Fruit fly (Drosophila melanogaster) whole organism, embryonic: ENCODE data around the gene CG5214.

Source experiments
- Antp ChIP-seq: fragments of 200-800 bp; sonication (Bioruptor generic); optimal IDR thresholded peaks from 3 replicates; lab custom pipeline; 2016; ENCODE audit warnings: missing biosample characterization, missing genetic modification characterization
- CG1024 ChIP-seq: fragments of 200-800 bp; sonication (Bioruptor generic); IDR thresholded peaks from 2 replicates; pipeline ENCODE4 v1.3.6; 2022; ENCODE audit warnings: missing biosample characterization, missing genetic modification characterization
- CG13296 ChIP-seq: fragments of 200-800 bp; sonication (Bioruptor generic); optimal IDR thresholded peaks from 3 replicates; lab custom pipeline; 2018; ENCODE audit warnings: missing biosample characterization, mild to moderate bottlenecking, missing genetic modification characterization
- CG13624 ChIP-seq: fragments of 200-800 bp; sonication (Bioruptor generic); optimal IDR thresholded peaks from 2 replicates; lab custom pipeline; 2016; ENCODE audit warnings: missing biosample characterization, missing genetic modification characterization
- CG15696 ChIP-seq: fragments of 200-800 bp; sonication (Bioruptor generic); optimal IDR thresholded peaks from 2 replicates; lab custom pipeline; 2019; ENCODE audit warnings: missing biosample characterization, mild to moderate bottlenecking, missing genetic modification characterization, moderate library complexity
- CG16813 ChIP-seq: fragments of 200-800 bp; sonication (Bioruptor generic); IDR thresholded peaks from 3 replicates; pipeline ENCODE4 v1.3.6; 2022; ENCODE audit warnings: missing biosample characterization, missing genetic modification characterization; ENCODE audit not compliant: partially characterized antibody
- CG16815 ChIP-seq: fragments of 200-800 bp; sonication (Bioruptor generic); optimal IDR thresholded peaks from 3 replicates; lab custom pipeline; 2017; ENCODE audit warnings: missing biosample characterization, mild to moderate bottlenecking, missing genetic modification characterization
- CG17328 ChIP-seq: fragments of 200-800 bp; sonication (Bioruptor generic); IDR thresholded peaks from 2 replicates; pipeline ENCODE4 v1.3.6; 2022; ENCODE audit warnings: missing biosample characterization, missing genetic modification characterization
- CG17359 ChIP-seq: fragments of 200-800 bp; sonication (Bioruptor generic); optimal IDR thresholded peaks from 3 replicates; lab custom pipeline; 2018; ENCODE audit warnings: missing biosample characterization, mild to moderate bottlenecking, missing genetic modification characterization, moderate library complexity
- CG1792 ChIP-seq: fragments of 200-800 bp; sonication (Bioruptor generic); optimal IDR thresholded peaks from 2 replicates; lab custom pipeline; 2016; ENCODE audit warnings: missing biosample characterization, missing genetic modification characterization
- CG1832 ChIP-seq: fragments of 200-800 bp; sonication (Bioruptor generic); optimal IDR thresholded peaks from 2 replicates; lab custom pipeline; 2017; ENCODE audit warnings: missing biosample characterization, mild to moderate bottlenecking, missing genetic modification characterization, inconsistent platforms
- CG2199 ChIP-seq: fragments of 200-800 bp; sonication (Bioruptor generic); IDR thresholded peaks from 3 replicates; pipeline ENCODE4 v1.3.6; 2022; ENCODE audit warnings: missing biosample characterization, missing genetic modification characterization
- CG32532 ChIP-seq: fragments of 200-800 bp; sonication (Bioruptor generic); IDR thresholded peaks from 2 replicates; pipeline ENCODE4 v1.3.6; 2022; ENCODE audit warnings: missing biosample characterization, missing genetic modification characterization
- CG33557 ChIP-seq: fragments of 200-800 bp; sonication (Bioruptor generic); optimal IDR thresholded peaks from 2 replicates; lab custom pipeline; 2019; ENCODE audit warnings: missing biosample characterization, mild to moderate bottlenecking, missing genetic modification characterization, moderate library complexity
- CG4360 ChIP-seq: fragments of 200-800 bp; sonication (Bioruptor generic); IDR thresholded peaks from 2 replicates; pipeline ENCODE4 v1.3.6; 2022; ENCODE audit warnings: missing biosample characterization, missing genetic modification characterization
- CG4617 ChIP-seq: fragments of 200-800 bp; sonication (Bioruptor generic); optimal IDR thresholded peaks from 3 replicates; lab custom pipeline; 2016; ENCODE audit warnings: missing biosample characterization, missing genetic modification characterization, borderline replicate concordance
- CG5245 ChIP-seq: fragments of 200-800 bp; sonication (Bioruptor generic); optimal IDR thresholded peaks from 3 replicates; lab custom pipeline; 2016; ENCODE audit warnings: missing biosample characterization, missing genetic modification characterization
- CG5953 ChIP-seq: fragments of 200-800 bp; sonication (Bioruptor generic); IDR thresholded peaks from 2 replicates; pipeline ENCODE4 v1.3.6; 2022; ENCODE audit warnings: missing biosample characterization, missing genetic modification characterization
- CG6175 ChIP-seq: fragments of 200-800 bp; sonication (Bioruptor generic); IDR thresholded peaks from 3 replicates; pipeline ENCODE4 v1.3.6; 2022; ENCODE audit warnings: missing biosample characterization, missing genetic modification characterization
- CG7987 ChIP-seq: fragments of 200-800 bp; sonication (Bioruptor generic); optimal IDR thresholded peaks from 2 replicates; lab custom pipeline; 2018; ENCODE audit warnings: missing biosample characterization, mild to moderate bottlenecking, missing genetic modification characterization, moderate library complexity
- CG8089 ChIP-seq: fragments of 200-800 bp; sonication (Bioruptor generic); optimal IDR thresholded peaks from 3 replicates; lab custom pipeline; 2016; ENCODE audit warnings: missing biosample characterization, missing genetic modification characterization
- CkIIα-i1 ChIP-seq: fragments of 200-800 bp; sonication (Bioruptor generic); IDR thresholded peaks from 2 replicates; pipeline ENCODE4 v1.3.6; 2022; ENCODE audit warnings: missing biosample characterization, missing genetic modification characterization
- GATAe ChIP-seq: fragments of 200-800 bp; sonication (Bioruptor generic); conservative IDR thresholded peaks from 2 replicates; pipeline ENCODE4 v1.3.6; 2022; ENCODE audit warnings: missing biosample characterization, missing genetic modification characterization
- HmgD ChIP-seq: fragments of 200-800 bp; sonication (Bioruptor generic); optimal IDR thresholded peaks from 3 replicates; lab custom pipeline; 2016; ENCODE audit warnings: missing biosample characterization, missing genetic modification characterization
- Oli ChIP-seq: fragments of 200-800 bp; sonication (Bioruptor generic); optimal IDR thresholded peaks from 2 replicates; lab custom pipeline; 2018; ENCODE audit warnings: missing biosample characterization, mild to moderate bottlenecking, missing genetic modification characterization, moderate library complexity
- Rx ChIP-seq: fragments of 200-800 bp; sonication (Bioruptor generic); IDR thresholded peaks from 2 replicates; pipeline ENCODE4 v1.3.6; 2022; ENCODE audit warnings: missing biosample characterization, missing genetic modification characterization
- Scr ChIP-seq: fragments of 200-800 bp; sonication (Bioruptor generic); IDR thresholded peaks from 2 replicates; pipeline ENCODE4 v1.3.6; 2022; ENCODE audit warnings: missing biosample characterization, missing genetic modification characterization; ENCODE audit not compliant: partially characterized antibody
- Six4 ChIP-seq: fragments of 200-800 bp; sonication (Bioruptor generic); optimal IDR thresholded peaks from 2 replicates; lab custom pipeline; 2016; ENCODE audit warnings: missing biosample characterization, missing genetic modification characterization
- Sry-δ ChIP-seq: fragments of 200-800 bp; sonication (Bioruptor generic); optimal IDR thresholded peaks from 2 replicates; lab custom pipeline; 2016; ENCODE audit warnings: missing biosample characterization, missing genetic modification characterization
- Trl ChIP-seq, 3 experiments: fragments of >200 bp in 2 of 3; fragments of 200-800 bp in 1 of 3; sonication (Bioruptor generic) in 1 of 3; optimal IDR thresholded peaks; 2 replicates in 1 of 3; 3 replicates in 2 of 3; lab custom pipeline; 2016 to 2017; ENCODE audit warnings: missing biosample characterization in 1 of 3, missing genetic modification characterization in 1 of 3
- br ChIP-seq: fragments of >200 bp; optimal IDR thresholded peaks from 2 replicates; lab custom pipeline; 2017
- cad ChIP-seq: fragments of >200 bp; optimal IDR thresholded peaks from 2 replicates; lab custom pipeline; 2017; ENCODE audit warnings: missing biosample characterization, missing genetic modification characterization
- crp ChIP-seq, 2 experiments: fragments of 200-800 bp; sonication (Bioruptor generic); optimal IDR thresholded peaks; 2 replicates in 1 of 2; 3 replicates in 1 of 2; lab custom pipeline; 2017; ENCODE audit warnings: missing biosample characterization in 2 of 2, missing genetic modification characterization in 2 of 2, mild to moderate bottlenecking in 1 of 2, moderate library complexity in 1 of 2
- cwo ChIP-seq: fragments of 200-800 bp; sonication (Bioruptor generic); optimal IDR thresholded peaks from 3 replicates; lab custom pipeline; 2017; ENCODE audit warnings: missing biosample characterization, missing genetic modification characterization, mild to moderate bottlenecking, moderate library complexity, missing genetic modification reagents
- dysf ChIP-seq: fragments of 200-800 bp; sonication (Bioruptor generic); IDR thresholded peaks from 3 replicates; pipeline ENCODE4 v1.3.6; 2022; ENCODE audit warnings: missing biosample characterization, missing genetic modification characterization
- ems ChIP-seq: fragments of 200-800 bp; sonication (Bioruptor generic); optimal IDR thresholded peaks from 3 replicates; lab custom pipeline; 2016; ENCODE audit warnings: missing biosample characterization, missing genetic modification characterization
- eve ChIP-seq, 2 experiments: fragments of >200 bp; optimal IDR thresholded peaks; 2 replicates each; lab custom pipeline; 2017; ENCODE audit warnings: missing biosample characterization in 2 of 2, missing genetic modification characterization in 2 of 2
- fd3F ChIP-seq: fragments of 200-800 bp; sonication (Bioruptor generic); optimal IDR thresholded peaks from 2 replicates; lab custom pipeline; 2018; ENCODE audit warnings: missing biosample characterization, mild to moderate bottlenecking, missing genetic modification characterization, moderate library complexity
- gro ChIP-seq: fragments of 200-800 bp; sonication (Bioruptor generic); optimal IDR thresholded peaks from 2 replicates; lab custom pipeline; 2016; ENCODE audit warnings: missing biosample characterization, missing genetic modification characterization
- jigr1 ChIP-seq: fragments of 200-800 bp; sonication (Bioruptor generic); IDR thresholded peaks from 3 replicates; pipeline ENCODE4 v1.3.6; 2022; ENCODE audit warnings: missing biosample characterization, missing genetic modification characterization
- jing ChIP-seq: fragments of 200-800 bp; sonication (Bioruptor generic); optimal IDR thresholded peaks from 2 replicates; lab custom pipeline; 2018; ENCODE audit warnings: missing biosample characterization, mild to moderate bottlenecking, missing genetic modification characterization
- ken ChIP-seq: fragments of 200-800 bp; sonication (Bioruptor generic); IDR thresholded peaks from 3 replicates; pipeline ENCODE4 v1.3.6; 2022; ENCODE audit warnings: missing biosample characterization, missing genetic modification characterization
- lola ChIP-seq, 3 experiments: fragments of >200 bp in 2 of 3; fragments of 200-800 bp in 1 of 3; sonication (Bioruptor generic) in 1 of 3; optimal IDR thresholded peaks; 2 replicates each; lab custom pipeline; 2017 to 2019; ENCODE audit warnings: missing biosample characterization in 3 of 3, missing genetic modification characterization in 3 of 3, mild to moderate bottlenecking in 1 of 3, moderate library complexity in 1 of 3
- nmo ChIP-seq: fragments of 200-800 bp; sonication (Bioruptor generic); optimal IDR thresholded peaks from 2 replicates; lab custom pipeline; 2018; ENCODE audit warnings: missing biosample characterization, mild to moderate bottlenecking, missing genetic modification characterization, moderate library complexity
- pho ChIP-seq: fragments of 200-800 bp; sonication (Bioruptor generic); optimal IDR thresholded peaks from 2 replicates; lab custom pipeline; 2016; ENCODE audit warnings: missing biosample characterization, missing genetic modification characterization
- pita ChIP-seq: fragments of 200-800 bp; sonication (Bioruptor generic); optimal IDR thresholded peaks from 2 replicates; lab custom pipeline; 2017; ENCODE audit warnings: missing biosample characterization, mild to moderate bottlenecking, missing genetic modification characterization
- repo ChIP-seq: fragments of 200-800 bp; sonication (Bioruptor generic); optimal IDR thresholded peaks from 2 replicates; lab custom pipeline; 2016; ENCODE audit warnings: missing biosample characterization, missing genetic modification characterization
- sna ChIP-seq: fragments of 200-800 bp; sonication (Bioruptor generic); IDR thresholded peaks from 2 replicates; pipeline ENCODE4 v1.3.6; 2022; ENCODE audit warnings: missing biosample characterization, missing genetic modification characterization; ENCODE audit not compliant: partially characterized antibody
- stc ChIP-seq: fragments of 200-800 bp; sonication (Bioruptor generic); IDR thresholded peaks from 2 replicates; pipeline ENCODE4 v1.3.6; 2022; ENCODE audit warnings: missing biosample characterization, missing genetic modification characterization
- tgo ChIP-seq: fragments of 200-800 bp; sonication (Bioruptor generic); IDR thresholded peaks from 3 replicates; pipeline ENCODE4 v1.3.6; 2022; ENCODE audit warnings: missing biosample characterization, missing genetic modification characterization

Gene CG5214

dm6 chr3R:11216156-11216630, 27.9 kb upstream of the CG5214 start, which contains the start of the genes RpS25 and CG4820 (continued):
- peak in 1 of 2 experiments; percentile 66 for TF ChIP-seq crp (GFP tag; optimal IDR thresholded peaks at IDR 0.05; lab: Kevin White, UChicago)
- peak; percentile 92 for TF ChIP-seq Sry-δ (GFP tag; lab: Kevin White, UChicago)
- 0 out of 2 replicates have a peak, but pooled peaks have one; percentile 37 for TF ChIP-seq CG4360 (GFP tag; lab: Robert Waterston, UW)
- peak; percentile 71 for TF ChIP-seq Six4 (GFP tag; lab: Kevin White, UChicago)
- TF ChIP-seq br (lab: Kevin White, UChicago), result no peak
- peak; percentile 92 for TF ChIP-seq CG33557
- TF ChIP-seq CG6175, result peak; percentile 84
- peak; percentile 79 for TF ChIP-seq stc (GFP tag; lab: Robert Waterston, UW)
- TF ChIP-seq CG1832 (GFP tag; lab: Kevin White, UChicago), result no peak
- peak; percentile 97 for TF ChIP-seq CG4617
- TF ChIP-seq ken (GFP tag; lab: Robert Waterston, UW), result peak; percentile 78
- TF ChIP-seq CG1792 (GFP tag; lab: Kevin White, UChicago), result peak; percentile 84
- TF ChIP-seq ems, result peak; percentile 79
- peak; percentile 92 for TF ChIP-seq Scr (GFP tag; lab: Robert Waterston, UW)
- TF ChIP-seq jigr1 (GFP tag; lab: Robert Waterston, UW), result no peak
- TF ChIP-seq cwo (GFP tag; lab: Kevin White, UChicago), result peak; percentile 73
- TF ChIP-seq cad (GFP tag; lab: Kevin White, UChicago), result no peak
- peak; percentile 90 for TF ChIP-seq HmgD (GFP tag; lab: Kevin White, UChicago)
- peak; percentile 87 for TF ChIP-seq CG16813
- peak; percentile 89 for TF ChIP-seq CG32532
- no peak for TF ChIP-seq eve (GFP tag; optimal IDR thresholded peaks at IDR 0.05; lab: Kevin White, UChicago)
- peak; percentile 85 for TF ChIP-seq fd3F (GFP tag; lab: Kevin White, UChicago)
- peak; percentile 85 for TF ChIP-seq CG5245 (GFP tag; lab: Kevin White, UChicago)
- TF ChIP-seq Rx (GFP tag; lab: Robert Waterston, UW), result peak; percentile 79
- TF ChIP-seq sna (GFP tag; lab: Robert Waterston, UW), result peak; percentile 89
- TF ChIP-seq jing (GFP tag; lab: Kevin White, UChicago), result peak; percentile 78
- TF ChIP-seq CG8089 (GFP tag; lab: Kevin White, UChicago), result peak; percentile 93
- peak; percentile 86 for TF ChIP-seq CG17359 (tag; lab: Kevin White, UChicago)
- TF ChIP-seq Antp, result peak; percentile 76
- peak; percentile 74 for TF ChIP-seq CG1024
- peak; percentile 57 for TF ChIP-seq CG16815 (GFP tag; lab: Kevin White, UChicago)
- peak; percentile 93 for TF ChIP-seq nmo (GFP tag; lab: Kevin White, UChicago)
- peak; percentile 96 for TF ChIP-seq CG13624 (GFP tag; lab: Kevin White, UChicago)
- peak; percentile 94 for TF ChIP-seq gro (GFP tag; lab: Kevin White, UChicago)
- peak; percentile 78; the same call in 1 of the 2 replicates for TF ChIP-seq CG5953 (GFP tag; lab: Robert Waterston, UW)
- peak; percentile 94 for TF ChIP-seq pho (GFP tag; lab: Kevin White, UChicago)
- TF ChIP-seq repo, result peak; percentile 92
- peak; percentile 86 for TF ChIP-seq dysf
- TF ChIP-seq CkIIα-i1 (GFP tag; lab: Robert Waterston, UW), result no peak
- TF ChIP-seq CG15696 (tag; lab: Kevin White, UChicago), result peak; percentile 66
- no peak for TF ChIP-seq pita (GFP tag; lab: Kevin White, UChicago)
- peak; percentile 70 for TF ChIP-seq GATAe (GFP tag; lab: Robert Waterston, UW)
- peak; percentile 95 for TF ChIP-seq CG13296 (GFP tag; lab: Kevin White, UChicago)
- TF ChIP-seq tgo (GFP tag; lab: Robert Waterston, UW), result peak; percentile 88
- TF ChIP-seq CG7987 (GFP tag; lab: Kevin White, UChicago), result peak; percentile 98
- TF ChIP-seq CG17328 (GFP tag; lab: Robert Waterston, UW), result peak; percentile 87
- TF ChIP-seq lola (GFP tag; optimal IDR thresholded peaks at IDR 0.05; lab: Kevin White, UChicago), result peak in 1 of 3 experiments; percentile 76
- TF ChIP-seq CG2199 (GFP tag; lab: Robert Waterston, UW), result 0 out of 3 replicates have a peak, but pooled peaks have one; percentile 10
- TF ChIP-seq Oli (tag; lab: Kevin White, UChicago), result peak; percentile 82
- TF ChIP-seq Trl (optimal IDR thresholded peaks at IDR 0.05; lab: Kevin White, UChicago), result no peak
- TF ChIP-seq Trl (GFP tag; optimal IDR thresholded peaks at IDR 0.05; lab: Kevin White, UChicago), result peak; percentile 96
